Worm (Caenorhabditis elegans): ENCODE measurements around the gene ZK1290.14.

The ZK1290.14 gene

ce11 chrII:7570820-7571219 lies 15.4 kb upstream of the ZK1290.14 start:
- no peak for TF ChIP-seq mdl-1 (tag; optimal IDR thresholded peaks at IDR 0.05)
- TF ChIP-seq sem-4 (tag; optimal IDR thresholded peaks at IDR 0.05) = no peak
- TF ChIP-seq blmp-1 (tag; optimal IDR thresholded peaks at IDR 0.05; ENCODE audit: insufficient read depth) = no peak
- no peak for TF ChIP-seq dmd-4 (tag; optimal IDR thresholded peaks at IDR 0.05)
- no peak for TF ChIP-seq Y55F3AM.14 (GFP tag; optimal IDR thresholded peaks at IDR 0.05)
- TF ChIP-seq lin-11 (tag; optimal IDR thresholded peaks at IDR 0.05) = no peak

DNA sequence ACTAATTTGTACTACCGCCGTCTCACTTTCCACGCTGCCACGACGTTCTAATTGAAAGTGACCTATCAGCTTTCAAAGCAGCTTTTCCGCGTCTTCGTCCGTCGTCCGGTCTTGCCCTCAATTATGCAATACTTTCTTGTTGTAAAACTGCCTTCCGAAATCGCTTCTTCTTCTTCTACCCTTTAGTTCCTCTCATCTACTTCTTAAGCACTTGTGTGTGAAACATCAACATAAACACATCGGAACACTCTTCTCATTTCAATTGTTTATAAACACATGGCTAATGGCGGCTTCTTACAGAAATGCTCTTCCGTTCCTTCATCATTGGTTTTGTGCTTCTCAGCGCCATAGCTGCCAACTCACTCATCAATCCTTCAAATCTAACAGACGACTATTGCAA lies 14.9 kb upstream of the ZK1290.14 start, which contains the start of gene F35D2.3:
TSS of gene F35D2.3 (plus strand) at position 301 of the 400 bp plus-strand sequence.
- no peak for TF ChIP-seq egl-27 (tag; optimal IDR thresholded peaks at IDR 0.05)
- no peak for TF ChIP-seq mdl-1 (tag; optimal IDR thresholded peaks at IDR 0.05)
- TF ChIP-seq unc-39 (tag; optimal IDR thresholded peaks at IDR 0.05) = no peak
- no peak for TF ChIP-seq ztf-11 (tag; optimal IDR thresholded peaks at IDR 0.05)
- TF ChIP-seq alr-1 (tag; optimal IDR thresholded peaks at IDR 0.05) = no peak
- no peak for TF ChIP-seq blmp-1 (tag; optimal IDR thresholded peaks at IDR 0.05; ENCODE audit: insufficient read depth)
- TF ChIP-seq sem-4 (tag; optimal IDR thresholded peaks at IDR 0.05) = no peak
- no peak for TF ChIP-seq R02D3.7 (tag; optimal IDR thresholded peaks at IDR 0.05)
- no peak for TF ChIP-seq ztf-4 (tag; optimal IDR thresholded peaks at IDR 0.05)
- no peak for TF ChIP-seq nhr-25 (tag; optimal IDR thresholded peaks at IDR 0.05)
- no peak for TF ChIP-seq snpc-4 (tag; optimal IDR thresholded peaks at IDR 0.05)
- no peak for TF ChIP-seq mbf-1 (tag; optimal IDR thresholded peaks at IDR 0.05)
- TF ChIP-seq crh-2 (tag; optimal IDR thresholded peaks at IDR 0.05) = no peak
- TF ChIP-seq nhr-10 (tag; optimal IDR thresholded peaks at IDR 0.05) = no peak
- no peak for TF ChIP-seq nhr-77 (tag; optimal IDR thresholded peaks at IDR 0.05)
- no peak for TF ChIP-seq ceh-16 (tag; optimal IDR thresholded peaks at IDR 0.05)
- no peak for TF ChIP-seq nhr-12 (tag; optimal IDR thresholded peaks at IDR 0.05)
- TF ChIP-seq fos-1 (tag; optimal IDR thresholded peaks at IDR 0.05) = no peak
- no peak for TF ChIP-seq peb-1 (tag; optimal IDR thresholded peaks at IDR 0.05)

DNA sequence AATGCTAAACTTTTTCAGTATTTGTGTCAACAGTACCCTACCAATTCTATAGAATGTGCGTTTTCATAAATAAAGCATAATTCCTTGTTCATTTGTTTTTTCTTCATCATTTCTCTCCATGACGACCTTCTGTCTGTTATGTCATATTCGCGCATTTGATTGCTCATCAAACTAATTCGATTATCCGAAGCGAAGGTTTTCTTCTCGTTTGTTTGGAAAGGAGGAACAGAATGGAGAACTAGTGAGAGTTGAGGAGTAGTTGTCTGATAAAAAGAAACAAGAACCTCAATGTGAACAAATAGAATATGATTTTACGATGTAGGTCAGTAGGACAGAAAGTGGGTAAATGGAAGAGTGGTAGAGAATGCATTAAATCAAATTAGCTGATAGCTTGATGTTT lies 7.2 kb upstream of the ZK1290.14 start:
- TF ChIP-seq unc-62 (GFP tag; optimal IDR thresholded peaks at IDR 0.05) = no peak
- TF ChIP-seq skn-1 (tag; optimal IDR thresholded peaks at IDR 0.05) = no peak
- TF ChIP-seq nhr-23 (tag; optimal IDR thresholded peaks at IDR 0.05) = no peak
- TF ChIP-seq dmd-4 (tag; optimal IDR thresholded peaks at IDR 0.05) = no peak
- no peak for TF ChIP-seq nhr-10 (tag; optimal IDR thresholded peaks at IDR 0.05)
- no peak for TF ChIP-seq gmeb-1 (tag; optimal IDR thresholded peaks at IDR 0.05)
- no peak for TF ChIP-seq lin-39 (tag; optimal IDR thresholded peaks at IDR 0.05)
- no peak for TF ChIP-seq mdl-1 (tag; optimal IDR thresholded peaks at IDR 0.05)
- TF ChIP-seq ztf-4 (tag; optimal IDR thresholded peaks at IDR 0.05) = no peak
- TF ChIP-seq lin-11 (tag; optimal IDR thresholded peaks at IDR 0.05) = no peak
- TF ChIP-seq ztf-1 (GFP tag; conservative IDR thresholded peaks at IDR 0.05) = no peak
- TF ChIP-seq nhr-21 (tag; optimal IDR thresholded peaks at IDR 0.05) = no peak
- TF ChIP-seq C34F6.9 (tag; optimal IDR thresholded peaks at IDR 0.05) = no peak
- TF ChIP-seq aly-2 (tag; optimal IDR thresholded peaks at IDR 0.05) = no peak
- TF ChIP-seq unc-55 (GFP tag; optimal IDR thresholded peaks at IDR 0.05) = no peak

DNA sequence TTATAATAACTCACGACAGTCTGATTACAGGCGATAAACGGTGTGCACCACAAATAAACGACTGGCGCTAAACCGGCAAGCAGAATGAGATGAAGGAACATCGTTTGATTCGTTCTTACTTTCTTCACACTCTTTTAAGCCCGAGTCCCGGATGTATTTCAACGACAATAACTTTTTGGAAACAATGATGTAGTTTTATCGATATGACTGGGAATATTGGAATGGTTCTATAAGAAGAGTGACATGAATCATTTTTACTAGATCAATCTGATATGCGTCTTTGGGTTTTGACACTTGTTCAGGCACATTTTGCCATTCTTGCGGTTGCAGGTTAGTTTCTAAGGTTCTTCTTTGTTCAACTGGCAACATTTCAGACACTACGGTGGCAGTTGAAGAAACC lies 6.1 kb upstream of the ZK1290.14 start, which contains the start of the genes ZK1290.11 and ZK1290.1:
TSS of gene ZK1290.11 (minus strand) at position 101 of the 400 bp plus-strand sequence.
TSS of gene ZK1290.1 (plus strand) at position 271 of the 400 bp plus-strand sequence.
- TF ChIP-seq unc-55 (GFP tag; optimal IDR thresholded peaks at IDR 0.05) = no peak
- no peak for TF ChIP-seq ztf-11 (tag; optimal IDR thresholded peaks at IDR 0.05)
- no peak for TF ChIP-seq sem-4 (tag; optimal IDR thresholded peaks at IDR 0.05)
- TF ChIP-seq unc-62 (GFP tag; optimal IDR thresholded peaks at IDR 0.05) = no peak
- no peak for TF ChIP-seq gmeb-1 (tag; optimal IDR thresholded peaks at IDR 0.05)

DNA sequence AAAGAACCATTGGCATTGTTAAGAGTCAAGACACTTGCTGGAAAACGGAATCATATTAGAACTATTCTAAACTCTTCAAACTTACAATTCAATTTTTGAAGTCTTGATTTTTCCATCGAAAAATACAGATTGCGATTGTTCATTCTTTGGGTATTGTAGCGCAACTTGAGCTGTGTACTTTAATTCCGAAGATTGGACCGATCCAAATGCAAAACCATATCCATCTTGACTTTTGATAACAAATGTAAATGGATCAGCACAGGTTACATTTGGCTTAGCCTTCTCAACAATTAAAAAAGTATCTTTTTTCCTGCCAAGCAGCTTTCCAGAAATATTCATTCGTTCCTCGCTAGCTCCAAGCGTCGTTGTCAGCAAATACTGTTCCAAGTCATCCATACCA lies 5.5 kb upstream of the ZK1290.14 start:
- TF ChIP-seq ceh-82 (tag; optimal IDR thresholded peaks at IDR 0.05) (no peak), unc-55 (GFP tag; optimal IDR thresholded peaks at IDR 0.05) (no peak), snpc-4 (tag; optimal IDR thresholded peaks at IDR 0.05) (no peak), R02D3.7 (tag; optimal IDR thresholded peaks at IDR 0.05) (no peak), egl-27 (tag; optimal IDR thresholded peaks at IDR 0.05) (no peak), nhr-21 (tag; optimal IDR thresholded peaks at IDR 0.05) (no peak), dmd-4 (tag; optimal IDR thresholded peaks at IDR 0.05) (no peak), ztf-1 (GFP tag; conservative IDR thresholded peaks at IDR 0.05) (no peak), lin-11 (tag; optimal IDR thresholded peaks at IDR 0.05) (no peak), nhr-237 (tag; optimal IDR thresholded peaks at IDR 0.05) (no peak), lin-13 (GFP tag; optimal IDR thresholded peaks at IDR 0.05) (no peak), ZK546.5 (tag; optimal IDR thresholded peaks at IDR 0.05) (no peak), ztf-11 (tag; optimal IDR thresholded peaks at IDR 0.05) (no peak), sma-9 (GFP tag; optimal IDR thresholded peaks at IDR 0.05) (no peak), sma-9 (tag; optimal IDR thresholded peaks at IDR 0.05) (no peak)

All from whole organism, L2 larva.